Fruit fly (Drosophila melanogaster): ENCODE results near the gene by.

by gene

dm6 chr3R:9512193-9513051, 20.4 kb downstream of the by start:
- TF ChIP-seq CG11762 (GFP tag; optimal IDR thresholded peaks at IDR 0.05; ENCODE audit: insufficient read depth): no peak
- TF ChIP-seq ss (GFP tag; optimal IDR thresholded peaks at IDR 0.05): peak in 1 of 2 experiments; percentile 1
- TF ChIP-seq CG6163 (GFP tag; IDR thresholded peaks at IDR 0.05): no peak
- no peak for TF ChIP-seq CG8119 (GFP tag; IDR thresholded peaks at IDR 0.05)
- TF ChIP-seq salr (GFP tag; optimal IDR thresholded peaks at IDR 0.05): no peak
- peak; percentile 44 for TF ChIP-seq CG1621 (tag; optimal IDR thresholded peaks at IDR 0.05)
- peak; percentile 45 for TF ChIP-seq dsx (GFP tag; optimal IDR thresholded peaks at IDR 0.05; ENCODE audit: poor library complexity, severe bottlenecking)
- peak; percentile 74 for TF ChIP-seq Eip78C (GFP tag)

dm6 chr3R:9510070-9510518, 22.7 kb downstream of the by start, which contains the start of gene rump:
Gene rump (minus strand): TSS chr3R:9510324.
- TF ChIP-seq net (GFP tag; optimal IDR thresholded peaks at IDR 0.05): no peak
- no peak for TF ChIP-seq Blimp-1 (GFP tag; optimal IDR thresholded peaks at IDR 0.05)
- peak; percentile 2 for TF ChIP-seq esn (GFP tag; optimal IDR thresholded peaks at IDR 0.05)
- TF ChIP-seq CG6163 (GFP tag; IDR thresholded peaks at IDR 0.05): no peak
- TF ChIP-seq CG6808 (GFP tag; optimal IDR thresholded peaks at IDR 0.05): no peak
- TF ChIP-seq Sox14 (GFP tag; optimal IDR thresholded peaks at IDR 0.05): peak; percentile 21
- TF ChIP-seq CG3919 (GFP tag; optimal IDR thresholded peaks at IDR 0.05): no peak
- TF ChIP-seq topi (GFP tag; optimal IDR thresholded peaks at IDR 0.05): no peak
- TF ChIP-seq CG6792 (GFP tag; optimal IDR thresholded peaks at IDR 0.05): no peak
- no peak for TF ChIP-seq salr (GFP tag; optimal IDR thresholded peaks at IDR 0.05)
- TF ChIP-seq CG7368 (GFP tag; optimal IDR thresholded peaks at IDR 0.05): no peak
- no peak for TF ChIP-seq CG10669 (GFP tag; optimal IDR thresholded peaks at IDR 0.05)
- TF ChIP-seq Eip93F (GFP tag; optimal IDR thresholded peaks at IDR 0.05): no peak
- TF ChIP-seq CG1621 (tag; optimal IDR thresholded peaks at IDR 0.05): peak; percentile 93
- TF ChIP-seq cyc (GFP tag; optimal IDR thresholded peaks at IDR 0.05): no peak
- TF ChIP-seq CG4318 (GFP tag; optimal IDR thresholded peaks at IDR 0.05): no peak
- no peak for TF ChIP-seq pdm3 (GFP tag; optimal IDR thresholded peaks at IDR 0.05)
- no peak for TF ChIP-seq CG34406 (GFP tag; optimal IDR thresholded peaks at IDR 0.05)
- TF ChIP-seq CG15336 (GFP tag; IDR thresholded peaks at IDR 0.05): no peak
- TF ChIP-seq Eip78C (GFP tag): peak; percentile 25
- TF ChIP-seq fd59A (GFP tag; optimal IDR thresholded peaks at IDR 0.05): no peak
- TF ChIP-seq achi (GFP tag; optimal IDR thresholded peaks at IDR 0.05): no peak
- no peak for TF ChIP-seq CG11762 (GFP tag; optimal IDR thresholded peaks at IDR 0.05; ENCODE audit: insufficient read depth)
- TF ChIP-seq CG8632 (GFP tag; optimal IDR thresholded peaks at IDR 0.05): no peak
- TF ChIP-seq Smox (GFP tag; optimal IDR thresholded peaks at IDR 0.05): no peak
- TF ChIP-seq Hr4 (GFP tag; optimal IDR thresholded peaks at IDR 0.05): no peak
- no peak for TF ChIP-seq Met (GFP tag; optimal IDR thresholded peaks at IDR 0.05)
- no peak for TF ChIP-seq Ets96B (tag; optimal IDR thresholded peaks at IDR 0.05)
- no peak for TF ChIP-seq CG8119 (GFP tag; IDR thresholded peaks at IDR 0.05)
- TF ChIP-seq OdsH (GFP tag; optimal IDR thresholded peaks at IDR 0.05): no peak
- no peak for TF ChIP-seq CG32006 (GFP tag; optimal IDR thresholded peaks at IDR 0.05)
- no peak for TF ChIP-seq Eip75B (GFP tag; optimal IDR thresholded peaks at IDR 0.05)
- no peak for TF ChIP-seq acj6 (GFP tag; optimal IDR thresholded peaks at IDR 0.05)
- TF ChIP-seq vri (GFP tag; optimal IDR thresholded peaks at IDR 0.05): no peak
- TF ChIP-seq dsx (GFP tag; optimal IDR thresholded peaks at IDR 0.05; ENCODE audit: poor library complexity, severe bottlenecking): peak; percentile 15
- TF ChIP-seq CG10631 (GFP tag; optimal IDR thresholded peaks at IDR 0.05): no peak
- no peak for TF ChIP-seq CG3032 (tag; optimal IDR thresholded peaks at IDR 0.05)
- TF ChIP-seq lz (GFP tag; optimal IDR thresholded peaks at IDR 0.05): no peak
- TF ChIP-seq CG8319 (GFP tag; optimal IDR thresholded peaks at IDR 0.05): no peak
- no peak for TF ChIP-seq fkh (GFP tag; optimal IDR thresholded peaks at IDR 0.05)
- no peak for TF ChIP-seq CG11902 (GFP tag; optimal IDR thresholded peaks at IDR 0.05)
- TF ChIP-seq Lpt (GFP tag; optimal IDR thresholded peaks at IDR 0.05): no peak
- no peak for TF ChIP-seq svp (GFP tag)
- no peak for TF ChIP-seq eg (GFP tag; IDR thresholded peaks at IDR 0.05)
- no peak for TF ChIP-seq Hr39 (GFP tag; optimal IDR thresholded peaks at IDR 0.05)
